Fruit fly (Drosophila melanogaster) whole organism, embryonic: ENCODE results near the gene CG13893.
A peak's percentile ranks its signal among the peaks of the same experiment; 100 is the strongest.

Source experiments
- CG12942 ChIP-seq: fragments of 200-800 bp; sonication (Bioruptor generic); optimal IDR thresholded peaks from 3 replicates; lab custom pipeline; 2016; ENCODE audit warnings: missing biosample characterization, missing genetic modification characterization
- CG2199 ChIP-seq: fragments of 200-800 bp; sonication (Bioruptor generic); IDR thresholded peaks from 3 replicates; pipeline ENCODE4 v1.3.6; 2022; ENCODE audit warnings: missing biosample characterization, missing genetic modification characterization
- CG2712 ChIP-seq: fragments of 200-800 bp; optimal IDR thresholded peaks from 3 replicates; lab custom pipeline; 2019; ENCODE audit warnings: missing biosample characterization, mild to moderate bottlenecking, missing genetic modification characterization, moderate library complexity
- CG31441 ChIP-seq: fragments of 200-800 bp; sonication (Bioruptor generic); IDR thresholded peaks from 2 replicates; pipeline ENCODE4 v1.3.6; 2022; ENCODE audit warnings: missing biosample characterization, missing genetic modification characterization
- CG32772 ChIP-seq: fragments of 200-800 bp; sonication (Bioruptor generic); IDR thresholded peaks from 2 replicates; pipeline ENCODE4 v1.3.6; 2022; ENCODE audit warnings: missing biosample characterization, missing genetic modification characterization
- CG3281 ChIP-seq: fragments of 200-800 bp; sonication (Bioruptor generic); optimal IDR thresholded peaks from 3 replicates; lab custom pipeline; 2017; ENCODE audit warnings: missing biosample characterization, mild to moderate bottlenecking, missing genetic modification characterization
- CG3847 ChIP-seq: fragments of 200-800 bp; sonication (Bioruptor generic); IDR thresholded peaks from 2 replicates; pipeline ENCODE4 v1.3.6; 2022; ENCODE audit warnings: missing biosample characterization, missing genetic modification characterization
- CG6175 ChIP-seq: fragments of 200-800 bp; sonication (Bioruptor generic); IDR thresholded peaks from 3 replicates; pipeline ENCODE4 v1.3.6; 2022; ENCODE audit warnings: missing biosample characterization, missing genetic modification characterization
- CG6272 ChIP-seq: fragments of 200-800 bp; sonication (Bioruptor generic); IDR thresholded peaks from 2 replicates; pipeline ENCODE4 v1.3.6; 2022; ENCODE audit warnings: missing biosample characterization, missing genetic modification characterization
- CG7357 ChIP-seq: fragments of 200-800 bp; sonication (Bioruptor generic); IDR thresholded peaks from 3 replicates; pipeline ENCODE4 v1.3.6; 2022; ENCODE audit warnings: missing biosample characterization, missing genetic modification characterization
- CG8281 ChIP-seq: fragments of 200-800 bp; sonication (Bioruptor generic); optimal IDR thresholded peaks from 2 replicates; lab custom pipeline; 2018; ENCODE audit warnings: missing biosample characterization, mild to moderate bottlenecking, missing genetic modification characterization, moderate library complexity
- CG8290 ChIP-seq, 3 experiments: fragments of 200-800 bp; sonication (Bioruptor generic); optimal IDR thresholded peaks; 2 replicates each; lab custom pipeline; 2016 to 2019; ENCODE audit warnings: missing biosample characterization in 3 of 3, missing genetic modification characterization in 3 of 3, mild to moderate bottlenecking in 2 of 3, moderate library complexity in 1 of 3
- CG9437 ChIP-seq: fragments of 200-800 bp; sonication (Bioruptor generic); optimal IDR thresholded peaks from 2 replicates; lab custom pipeline; 2018; ENCODE audit warnings: missing biosample characterization, mild to moderate bottlenecking, missing genetic modification characterization
- CG9797 ChIP-seq: fragments of 200-800 bp; sonication (Bioruptor generic); optimal IDR thresholded peaks from 3 replicates; lab custom pipeline; 2018; ENCODE audit warnings: missing biosample characterization, mild to moderate bottlenecking, missing genetic modification characterization
- E2f1 ChIP-seq: fragments of 200-800 bp; sonication (Bioruptor generic); IDR thresholded peaks from 2 replicates; pipeline ENCODE4 v1.3.6; 2022; ENCODE audit warnings: missing biosample characterization, missing genetic modification characterization
- Ets65A ChIP-seq: fragments of 200-800 bp; sonication (Bioruptor generic); peaks from one replicate; lab custom pipeline; 2016; ENCODE audit warnings: missing biosample characterization, missing genetic modification characterization
- Gug ChIP-seq: fragments of 200-800 bp; sonication (Bioruptor generic); IDR thresholded peaks from 4 replicates; pipeline ENCODE4 v1.3.6; 2022; ENCODE audit warnings: missing biosample characterization, missing genetic modification characterization
- HHEX ChIP-seq: fragments of 200-800 bp; sonication (Bioruptor generic); optimal IDR thresholded peaks from 3 replicates; lab custom pipeline; 2017; ENCODE audit warnings: missing biosample characterization, mild to moderate bottlenecking, missing genetic modification characterization, missing genetic modification reagents
- HLHmδ ChIP-seq: fragments of 200-800 bp; sonication (Bioruptor generic); optimal IDR thresholded peaks from 2 replicates; lab custom pipeline; 2018; ENCODE audit warnings: missing biosample characterization, mild to moderate bottlenecking, missing genetic modification characterization, moderate library complexity
- Hr78 ChIP-seq, 2 experiments: fragments of 200-800 bp in 1 of 2; fragments of >200 bp in 1 of 2; sonication (Bioruptor generic) in 1 of 2; optimal IDR thresholded peaks; 2 replicates each; lab custom pipeline; 2017 to 2019; ENCODE audit warnings: missing biosample characterization in 2 of 2, missing genetic modification characterization in 2 of 2, mild to moderate bottlenecking in 1 of 2, moderate library complexity in 1 of 2
- Lpt ChIP-seq: fragments of >200 bp; optimal IDR thresholded peaks from 2 replicates; lab custom pipeline; 2018; ENCODE audit warnings: missing biosample characterization, missing genetic modification characterization
- MESR4 ChIP-seq: fragments of 200-800 bp; sonication (Bioruptor generic); optimal IDR thresholded peaks from 2 replicates; lab custom pipeline; 2018; ENCODE audit warnings: missing biosample characterization, mild to moderate bottlenecking, missing genetic modification characterization, moderate library complexity
- Meics ChIP-seq: fragments of 200-800 bp; sonication (Bioruptor generic); optimal IDR thresholded peaks from 2 replicates; lab custom pipeline; 2017; ENCODE audit warnings: missing biosample characterization, mild to moderate bottlenecking, missing genetic modification characterization
- NC2α ChIP-seq: fragments of 200-800 bp; sonication (Bioruptor generic); optimal IDR thresholded peaks from 2 replicates; lab custom pipeline; 2016; ENCODE audit warnings: missing biosample characterization, missing genetic modification characterization
- Nf-YB ChIP-seq: fragments of 200-800 bp; sonication (Bioruptor generic); optimal IDR thresholded peaks from 3 replicates; lab custom pipeline; 2019; ENCODE audit warnings: missing biosample characterization, mild to moderate bottlenecking, missing genetic modification characterization, moderate library complexity
- Rfx ChIP-seq: fragments of 200-800 bp; sonication (Bioruptor generic); IDR thresholded peaks from 2 replicates; pipeline ENCODE4 v1.3.6; 2022; ENCODE audit warnings: missing biosample characterization, missing genetic modification characterization
- Scr ChIP-seq: fragments of 200-800 bp; sonication (Bioruptor generic); IDR thresholded peaks from 2 replicates; pipeline ENCODE4 v1.3.6; 2022; ENCODE audit warnings: missing biosample characterization, missing genetic modification characterization; ENCODE audit not compliant: partially characterized antibody
- Sox102F ChIP-seq: fragments of 200-800 bp; sonication (Bioruptor generic); optimal IDR thresholded peaks from 2 replicates; lab custom pipeline; 2018; ENCODE audit warnings: missing biosample characterization, mild to moderate bottlenecking, missing genetic modification characterization, moderate library complexity
- TFAM ChIP-seq: fragments of 200-800 bp; sonication (Bioruptor generic); optimal IDR thresholded peaks from 2 replicates; lab custom pipeline; 2017; ENCODE audit warnings: missing biosample characterization, missing genetic modification characterization, inconsistent platforms
- al ChIP-seq: fragments of 200-800 bp; sonication (Bioruptor generic); IDR thresholded peaks from 2 replicates; pipeline ENCODE4 v1.3.6; 2022; ENCODE audit warnings: missing biosample characterization, missing genetic modification characterization
- amos ChIP-seq: fragments of 200-800 bp; sonication (Bioruptor generic); IDR thresholded peaks from 2 replicates; pipeline ENCODE4 v1.3.6; 2022; ENCODE audit warnings: missing biosample characterization, missing genetic modification characterization; ENCODE audit not compliant: partially characterized antibody
- btn ChIP-seq: fragments of 200-800 bp; sonication (Bioruptor generic); optimal IDR thresholded peaks from 2 replicates; lab custom pipeline; 2016; ENCODE audit warnings: missing biosample characterization, missing genetic modification characterization
- chm ChIP-seq: fragments of 200-800 bp; sonication (Bioruptor generic); IDR thresholded peaks from 2 replicates; pipeline ENCODE4 v1.3.6; 2022; ENCODE audit warnings: missing biosample characterization, missing genetic modification characterization
- fd102C ChIP-seq: fragments of 200-800 bp; sonication (Bioruptor generic); optimal IDR thresholded peaks from 2 replicates; lab custom pipeline; 2018; ENCODE audit warnings: missing biosample characterization, mild to moderate bottlenecking, missing genetic modification characterization, moderate library complexity
- gt ChIP-seq: fragments of 200-800 bp; sonication (Bioruptor generic); IDR thresholded peaks from 2 replicates; pipeline ENCODE4 v1.3.6; 2022; ENCODE audit warnings: missing biosample characterization, missing genetic modification characterization
- mld ChIP-seq: fragments of 200-800 bp; sonication (Bioruptor generic); IDR thresholded peaks from 3 replicates; pipeline ENCODE4 v1.3.6; 2022; ENCODE audit warnings: missing biosample characterization, missing genetic modification characterization; ENCODE audit not compliant: partially characterized antibody
- oc ChIP-seq: fragments of 200-800 bp; sonication (Bioruptor generic); optimal IDR thresholded peaks from 2 replicates; lab custom pipeline; 2018; ENCODE audit warnings: missing biosample characterization, mild to moderate bottlenecking, missing genetic modification characterization, moderate library complexity
- peb ChIP-seq: fragments of 200-800 bp; sonication (Bioruptor generic); IDR thresholded peaks from 2 replicates; pipeline ENCODE4 v1.3.6; 2022; ENCODE audit warnings: missing biosample characterization, missing genetic modification characterization
- phol ChIP-seq: fragments of 200-800 bp; sonication (Bioruptor generic); optimal IDR thresholded peaks from 3 replicates; lab custom pipeline; 2018; ENCODE audit warnings: missing biosample characterization, mild to moderate bottlenecking, missing genetic modification characterization, moderate library complexity
- row ChIP-seq: fragments of 200-800 bp; sonication (Bioruptor generic); IDR thresholded peaks from 3 replicates; pipeline ENCODE4 v1.3.6; 2022; ENCODE audit warnings: missing biosample characterization, missing genetic modification characterization
- sens-2 ChIP-seq: fragments of 200-800 bp; sonication (Bioruptor generic); IDR thresholded peaks from 2 replicates; pipeline ENCODE4 v1.3.6; 2022; ENCODE audit warnings: missing biosample characterization, missing genetic modification characterization
- shn ChIP-seq: fragments of 200-800 bp; sonication (Bioruptor generic); optimal IDR thresholded peaks from 3 replicates; lab custom pipeline; 2016; ENCODE audit warnings: missing biosample characterization, missing genetic modification characterization
- slou ChIP-seq: fragments of 200-800 bp; sonication (Bioruptor generic); optimal IDR thresholded peaks from 3 replicates; lab custom pipeline; 2016; ENCODE audit warnings: missing biosample characterization, missing genetic modification characterization
- sob ChIP-seq: fragments of 200-800 bp; sonication (Bioruptor generic); IDR thresholded peaks from 2 replicates; pipeline ENCODE4 v1.3.6; 2022; ENCODE audit warnings: missing biosample characterization, missing genetic modification characterization
- sr ChIP-seq: fragments of 200-800 bp; sonication (Bioruptor generic); IDR thresholded peaks from 3 replicates; pipeline ENCODE4 v1.3.6; 2022; ENCODE audit warnings: missing biosample characterization, missing genetic modification characterization
- ssp ChIP-seq: fragments of 200-800 bp; sonication (Bioruptor generic); IDR thresholded peaks from 2 replicates; pipeline ENCODE4 v1.3.6; 2022; ENCODE audit warnings: missing biosample characterization, missing genetic modification characterization
- ttk ChIP-seq: fragments of 200-800 bp; sonication (Bioruptor generic); IDR thresholded peaks from 2 replicates; pipeline ENCODE4 v2.1.2; 2022; ENCODE audit warnings: missing biosample characterization, missing genetic modification characterization
- z ChIP-seq: fragments of 200-800 bp; sonication (Bioruptor generic); IDR thresholded peaks from 3 replicates; pipeline ENCODE4 v1.3.6; 2022; ENCODE audit warnings: missing biosample characterization, missing genetic modification characterization

CG13893 gene

DNA sequence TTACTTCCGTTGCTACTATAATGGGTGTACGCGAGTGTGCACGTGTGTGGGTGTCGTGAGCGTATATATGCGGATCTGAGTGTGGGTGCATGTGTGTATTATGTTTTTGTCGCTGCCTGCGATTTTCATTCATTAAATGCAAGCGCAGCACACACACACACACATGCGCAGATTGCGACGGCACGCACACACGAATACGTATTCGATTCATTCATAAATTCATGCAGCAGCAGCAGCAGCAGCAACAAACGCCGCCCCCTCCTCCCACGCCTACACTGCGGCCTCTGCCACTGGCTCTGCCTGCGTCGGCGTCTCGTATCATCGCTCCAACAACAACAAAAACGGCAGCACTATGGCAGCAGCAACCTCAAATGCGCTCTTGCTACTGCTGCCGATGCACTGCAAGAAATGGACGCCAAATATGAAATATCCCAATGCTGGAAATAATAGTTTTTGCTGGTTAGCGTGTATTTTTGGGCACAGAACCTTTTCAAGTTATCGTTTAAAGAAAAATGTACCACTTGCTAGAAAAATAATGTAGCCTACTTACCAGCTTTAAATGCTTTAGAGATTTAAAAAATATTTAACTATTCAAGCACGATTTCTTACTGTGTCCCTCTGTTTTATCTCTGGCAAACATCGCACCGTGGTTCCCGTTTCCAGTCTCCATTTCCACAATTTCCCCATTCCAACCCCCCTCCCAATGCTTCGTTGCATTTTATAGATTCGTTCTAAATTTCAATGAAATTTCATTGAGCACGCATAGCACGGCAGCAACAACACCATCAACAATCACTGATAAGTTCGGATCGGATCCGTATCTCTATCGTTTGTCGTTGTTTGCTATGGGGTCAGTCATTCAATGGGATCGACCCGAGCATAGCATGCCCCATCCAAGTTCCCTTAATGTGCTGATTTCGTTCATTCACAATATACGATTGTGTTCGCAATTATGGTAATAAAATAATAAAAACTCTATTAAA is 29.8 kb upstream of the CG13893 start (continued):
- TF ChIP-seq Gug: peak; percentile 81; the same call in 3 of the 4 replicates
- TF ChIP-seq Nf-YB (GFP tag; lab: Kevin White, UChicago): peak; percentile 55
- peak; percentile 78 for TF ChIP-seq ttk (GFP tag; lab: Robert Waterston, UW)
- TF ChIP-seq mld (GFP tag; lab: Robert Waterston, UW): no peak
- peak; percentile 92 for TF ChIP-seq CG32772 (GFP tag; lab: Robert Waterston, UW)
- TF ChIP-seq btn (GFP tag; lab: Kevin White, UChicago): peak; percentile 81
- TF ChIP-seq oc (tag; lab: Kevin White, UChicago): peak; percentile 92
- peak; percentile 87 for TF ChIP-seq shn
- TF ChIP-seq sr (GFP tag; lab: Robert Waterston, UW): peak; percentile 92; the same call in 2 of the 3 replicates
- TF ChIP-seq fd102C: peak; percentile 26
- peak; percentile 67; the same call in 1 of the 2 replicates for TF ChIP-seq sob
- TF ChIP-seq CG3847: peak; percentile 57; the same call in 1 of the 2 replicates
- TF ChIP-seq peb (GFP tag; lab: Robert Waterston, UW): peak; percentile 84
- peak in 1 of 2 experiments; percentile 78 for TF ChIP-seq Hr78 (GFP tag; optimal IDR thresholded peaks at IDR 0.05; lab: Kevin White, UChicago)
- TF ChIP-seq HLHmδ: no peak
- TF ChIP-seq CG9797: no peak
- TF ChIP-seq CG3281 (GFP tag; lab: Kevin White, UChicago): peak; percentile 33
- TF ChIP-seq CG31441: peak; percentile 85
- TF ChIP-seq row (GFP tag; lab: Robert Waterston, UW): peak; percentile 89
- TF ChIP-seq sens-2 (GFP tag; lab: Robert Waterston, UW): peak; percentile 83
- peak; percentile 99 for TF ChIP-seq Ets65A (GFP tag; lab: Kevin White, UChicago)
- no peak for TF ChIP-seq CG6175
- TF ChIP-seq phol (tag; lab: Kevin White, UChicago): peak; percentile 91
- peak; percentile 71; the same call in 1 of the 3 replicates for TF ChIP-seq CG7357 (GFP tag; lab: Robert Waterston, UW)
- peak; percentile 21 for TF ChIP-seq slou (GFP tag; lab: Kevin White, UChicago)
- TF ChIP-seq z (GFP tag; lab: Robert Waterston, UW): 0 out of 3 replicates have a peak, but pooled peaks have one; percentile 50
- TF ChIP-seq Scr (GFP tag; lab: Robert Waterston, UW): no peak
- peak; percentile 85 for TF ChIP-seq NC2α (GFP tag; lab: Kevin White, UChicago)
- TF ChIP-seq Lpt (GFP tag; lab: Kevin White, UChicago): no peak
- peak; percentile 62 for TF ChIP-seq Rfx (GFP tag; lab: Robert Waterston, UW)
- TF ChIP-seq ssp (GFP tag; lab: Robert Waterston, UW): peak; percentile 76
- peak; percentile 83 for TF ChIP-seq E2f1
- peak; percentile 50 for TF ChIP-seq CG8290 (GFP tag; optimal IDR thresholded peaks at IDR 0.05; lab: Kevin White, UChicago)
- peak; percentile 29 to 50 for TF ChIP-seq CG8290 (tag; optimal IDR thresholded peaks at IDR 0.05; lab: Kevin White, UChicago)
- peak; percentile 47 for TF ChIP-seq Meics (GFP tag; lab: Kevin White, UChicago)
- TF ChIP-seq HHEX (GFP tag; lab: Kevin White, UChicago): peak; percentile 51
- TF ChIP-seq amos (GFP tag; lab: Robert Waterston, UW): no peak
- TF ChIP-seq gt (GFP tag; lab: Robert Waterston, UW): peak; percentile 84
- TF ChIP-seq chm (GFP tag; lab: Robert Waterston, UW): peak; percentile 51
- peak; percentile 92; the same call in 1 of the 3 replicates for TF ChIP-seq CG2199
- peak; percentile 80 for TF ChIP-seq CG12942 (GFP tag; lab: Kevin White, UChicago)
- TF ChIP-seq TFAM: peak; percentile 54
- TF ChIP-seq CG9437 (GFP tag; lab: Kevin White, UChicago): peak; percentile 75
- peak; percentile 91 for TF ChIP-seq CG2712
- peak; percentile 60 for TF ChIP-seq CG8281 (tag; lab: Kevin White, UChicago)
- TF ChIP-seq CG6272 (GFP tag; lab: Robert Waterston, UW): peak; percentile 77
- TF ChIP-seq al (GFP tag; lab: Robert Waterston, UW): no peak
- peak; percentile 12 for TF ChIP-seq MESR4 (GFP tag; lab: Kevin White, UChicago)
- peak; percentile 94 for TF ChIP-seq Sox102F (GFP tag; lab: Kevin White, UChicago)
